Worm (Caenorhabditis elegans): Measurements from ENCODE around the gene clec-26.

ce11 chrV:16873642-16874041, 25.2 kb downstream of the clec-26 start, which contains the start of gene srw-23:
- TF ChIP-seq tra-4 (tag; optimal IDR thresholded peaks at IDR 0.05) = no peak
- no peak for TF ChIP-seq ama-1 (optimal IDR thresholded peaks at IDR 0.05)
- no peak for TF ChIP-seq sea-1 (GFP tag; conservative IDR thresholded peaks at IDR 0.05)
- TF ChIP-seq flt-1 (GFP tag; IDR thresholded peaks at IDR 0.05) = no peak
- TF ChIP-seq B0310.2 (tag; optimal IDR thresholded peaks at IDR 0.05) = no peak
- TF ChIP-seq pes-1 (GFP tag; IDR thresholded peaks at IDR 0.05) = no peak
- TF ChIP-seq tbx-37 (GFP tag; conservative IDR thresholded peaks at IDR 0.05) = no peak

Data from whole organism, early embryonic.